Fruit fly (Drosophila melanogaster): Measurements from ENCODE around the gene CG10958.

CG10958 gene

DNA sequence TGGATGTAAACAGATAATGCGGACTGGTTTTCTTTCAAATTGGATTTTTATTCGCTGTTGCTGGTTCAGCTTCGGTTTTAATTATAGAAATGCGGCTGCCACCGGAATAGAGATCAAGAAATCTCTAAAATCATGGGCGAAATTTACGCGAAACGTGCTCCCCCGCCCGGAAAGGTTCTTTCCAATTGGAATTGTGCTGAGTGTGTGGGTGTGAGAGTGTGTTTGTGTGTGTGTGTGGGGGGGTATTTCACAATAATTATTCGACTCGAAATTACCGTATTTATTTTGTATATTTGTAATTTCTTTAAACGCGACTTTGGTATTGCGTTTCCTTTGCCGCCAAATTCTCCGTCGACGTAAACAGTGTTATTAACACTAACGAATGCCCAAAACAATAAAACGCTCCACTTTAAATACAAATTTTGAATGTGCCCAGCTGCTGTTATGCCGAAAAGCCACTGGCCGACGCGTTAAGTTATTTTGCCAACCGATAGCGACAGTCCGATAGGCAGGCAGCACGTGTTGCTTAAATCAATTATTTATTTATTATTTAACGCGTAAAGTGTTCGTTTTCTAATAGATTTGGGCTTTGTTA is 16.3 kb upstream of the CG10958 start, which contains the start of gene Gclc (continued):
- TF ChIP-seq CG8924 (tag; optimal IDR thresholded peaks at IDR 0.05) (no peak), corto (GFP tag; optimal IDR thresholded peaks at IDR 0.05) (no peak), CG12071 (GFP tag; optimal IDR thresholded peaks at IDR 0.05) (no peak), C15 (GFP tag; IDR thresholded peaks at IDR 0.05) (no peak), CG43689 (GFP tag; IDR thresholded peaks at IDR 0.05) (no peak), CG3726 (GFP tag; IDR thresholded peaks at IDR 0.05) (no peak), CG30431 (GFP tag; optimal IDR thresholded peaks at IDR 0.05) (no peak), CoRest (tag; optimal IDR thresholded peaks at IDR 0.05) (no peak), CG6765 (GFP tag; optimal IDR thresholded peaks at IDR 0.05) (no peak), CG11723 (GFP tag; optimal IDR thresholded peaks at IDR 0.05) (no peak), CG2129 (GFP tag; IDR thresholded peaks at IDR 0.05; ENCODE audit: partially characterized antibody) (no peak), scrt (GFP tag; optimal IDR thresholded peaks at IDR 0.05) (peak; percentile 47), ato (GFP tag; IDR thresholded peaks at IDR 0.05; ENCODE audit: partially characterized antibody) (no peak), amos (GFP tag; IDR thresholded peaks at IDR 0.05; ENCODE audit: partially characterized antibody) (peak; percentile 54; the same call in 1 of the 2 replicates), CG6854 (GFP tag; optimal IDR thresholded peaks at IDR 0.05) (no peak), CG17802 (tag; optimal IDR thresholded peaks at IDR 0.05) (no peak), pb (GFP tag; optimal IDR thresholded peaks at IDR 0.05) (no peak), CG7556 (GFP tag; optimal IDR thresholded peaks at IDR 0.05) (no peak), lilli (GFP tag; optimal IDR thresholded peaks at IDR 0.05) (no peak), gcm2 (GFP tag; optimal IDR thresholded peaks at IDR 0.05) (no peak), CG10274 (GFP tag; optimal IDR thresholded peaks at IDR 0.05) (no peak), Fer1 (GFP tag; optimal IDR thresholded peaks at IDR 0.05) (peak; percentile 25), CG3838 (GFP tag; optimal IDR thresholded peaks at IDR 0.05) (no peak), danr (GFP tag; IDR thresholded peaks at IDR 0.05) (no peak), nerfin-1 (tag; optimal IDR thresholded peaks at IDR 0.05) (no peak), knrl (GFP tag; IDR thresholded peaks at IDR 0.05; ENCODE audit: partially characterized antibody) (peak; percentile 45; the same call in 2 of the 3 replicates), Opbp (GFP tag; IDR thresholded peaks at IDR 0.05; ENCODE audit: partially characterized antibody) (peak; percentile 23; the same call in 1 of the 3 replicates), btn (GFP tag; optimal IDR thresholded peaks at IDR 0.05) (no peak), CG42726 (GFP tag; IDR thresholded peaks at IDR 0.05; ENCODE audit: partially characterized antibody) (no peak; the same call in 1 of the 2 replicates), dmrt99B (tag; optimal IDR thresholded peaks at IDR 0.05) (no peak), Side (GFP tag; optimal IDR thresholded peaks at IDR 0.05) (no peak), CG4730 (GFP tag; IDR thresholded peaks at IDR 0.05) (no peak), gem (tag; optimal IDR thresholded peaks at IDR 0.05) (no peak), phol (tag; optimal IDR thresholded peaks at IDR 0.05) (no peak), Camta (GFP tag; optimal IDR thresholded peaks at IDR 0.05) (no peak), Xrp1 (GFP tag; IDR thresholded peaks at IDR 0.05) (no peak), CG16813 (GFP tag; IDR thresholded peaks at IDR 0.05; ENCODE audit: partially characterized antibody) (peak; percentile 29; the same call in 1 of the 3 replicates), B-H2 (GFP tag; optimal IDR thresholded peaks at IDR 0.05) (no peak), nau (GFP tag; optimal IDR thresholded peaks at IDR 0.05) (peak; percentile 19), dm (GFP tag; optimal IDR thresholded peaks at IDR 0.05) (peak; percentile 81), ro (GFP tag; IDR thresholded peaks at IDR 0.05) (no peak), Atf3 (GFP tag; optimal IDR thresholded peaks at IDR 0.05) (no peak), exex (tag; optimal IDR thresholded peaks at IDR 0.05) (peak; percentile 28), fd64A (GFP tag; optimal IDR thresholded peaks at IDR 0.05) (no peak), prd (optimal IDR thresholded peaks at IDR 0.05) (no peak), prd (GFP tag; IDR thresholded peaks at IDR 0.05) (no peak), dmrt11E (tag; optimal IDR thresholded peaks at IDR 0.05) (no peak), Drgx (GFP tag; IDR thresholded peaks at IDR 0.05) (no peak), disco-r (GFP tag; optimal IDR thresholded peaks at IDR 0.05) (no peak), H15 (GFP tag; IDR thresholded peaks at IDR 0.05) (no peak)

All from whole organism, embryonic.